Fruit fly (Drosophila melanogaster) whole organism, adult: ENCODE results near the gene PIG-P.

Source experiments
- CG11617 ChIP-seq: fragments of 200-800 bp; sonication (Bioruptor generic); optimal IDR thresholded peaks from 2 replicates; lab custom pipeline; 2017; ENCODE audit warnings: mild to moderate bottlenecking, missing biosample characterization, missing genetic modification reagents, missing genetic modification characterization
- CG12768 ChIP-seq: fragments of 200-800 bp; sonication (Bioruptor generic); optimal IDR thresholded peaks from 2 replicates; lab custom pipeline; 2017; ENCODE audit warnings: missing biosample characterization, missing genetic modification characterization, mild to moderate bottlenecking, moderate library complexity, missing genetic modification reagents
- CG14711 ChIP-seq: fragments of 200-800 bp; sonication (Bioruptor generic); optimal IDR thresholded peaks from 2 replicates; lab custom pipeline; 2018; ENCODE audit warnings: missing biosample characterization, mild to moderate bottlenecking, missing genetic modification characterization, moderate library complexity
- CG1620 ChIP-seq: fragments of 200-800 bp; sonication (Bioruptor generic); optimal IDR thresholded peaks from 2 replicates; lab custom pipeline; 2016; ENCODE audit warnings: missing biosample characterization, missing genetic modification characterization
- CG5204 ChIP-seq: fragments of 200-800 bp; sonication (Bioruptor generic); optimal IDR thresholded peaks from 2 replicates; lab custom pipeline; 2016; ENCODE audit warnings: missing biosample characterization, missing genetic modification characterization
- CG7045 ChIP-seq: fragments of 200-800 bp; sonication (Bioruptor generic); optimal IDR thresholded peaks from 2 replicates; lab custom pipeline; 2017; ENCODE audit warnings: missing biosample characterization, mild to moderate bottlenecking, missing genetic modification characterization
- CG7101 ChIP-seq: fragments of 200-800 bp; sonication (Bioruptor generic); optimal IDR thresholded peaks from 2 replicates; lab custom pipeline; 2018; ENCODE audit warnings: missing biosample characterization, mild to moderate bottlenecking, missing genetic modification characterization, moderate library complexity
- Clk ChIP-seq: fragments of 200-800 bp; sonication (Bioruptor generic); optimal IDR thresholded peaks from 2 replicates; lab custom pipeline; 2017; ENCODE audit warnings: missing biosample characterization, missing genetic modification characterization
- Crg-1 ChIP-seq: fragments of 200-800 bp; sonication (Bioruptor generic); optimal IDR thresholded peaks from 2 replicates; lab custom pipeline; 2016; ENCODE audit warnings: missing biosample characterization, missing genetic modification characterization
- Hr96 ChIP-seq: fragments of 200-800 bp; sonication (Bioruptor generic); optimal IDR thresholded peaks from 2 replicates; lab custom pipeline; 2016; ENCODE audit warnings: missing biosample characterization, missing genetic modification characterization
- Mnt ChIP-seq: fragments of 200-800 bp; sonication (Bioruptor generic); optimal IDR thresholded peaks from 2 replicates; lab custom pipeline; 2016; ENCODE audit warnings: missing biosample characterization, mild to moderate bottlenecking, missing genetic modification characterization
- bab1 ChIP-seq: fragments of 200-800 bp; sonication (Bioruptor generic); optimal IDR thresholded peaks from 3 replicates; lab custom pipeline; 2019; ENCODE audit warnings: missing biosample characterization, mild to moderate bottlenecking, missing genetic modification characterization, moderate library complexity
- cic ChIP-seq: fragments of 200-800 bp; sonication (Bioruptor generic); optimal IDR thresholded peaks from 2 replicates; lab custom pipeline; 2017; ENCODE audit warnings: missing biosample characterization, mild to moderate bottlenecking, missing genetic modification characterization, moderate library complexity
- cnc ChIP-seq, 2 experiments: fragments of >200 bp; optimal IDR thresholded peaks; 2 replicates each; lab custom pipeline; 2017
- kay ChIP-seq: fragments of 200-800 bp; sonication (Bioruptor generic); peaks from one replicate; lab custom pipeline; 2016; ENCODE audit warnings: missing biosample characterization, missing genetic modification characterization, borderline replicate concordance
- ovo ChIP-seq: fragments of 200-800 bp; sonication (Bioruptor generic); optimal IDR thresholded peaks from 2 replicates; lab custom pipeline; 2016; ENCODE audit warnings: missing biosample characterization, missing genetic modification characterization
- pad ChIP-seq: fragments of 200-800 bp; sonication (Bioruptor generic); optimal IDR thresholded peaks from 3 replicates; lab custom pipeline; 2017; ENCODE audit warnings: missing biosample characterization, missing genetic modification characterization, mild to moderate bottlenecking, moderate library complexity, missing genetic modification reagents
- tj ChIP-seq: fragments of 200-800 bp; sonication (Bioruptor generic); optimal IDR thresholded peaks from 3 replicates; lab custom pipeline; 2017; ENCODE audit warnings: missing biosample characterization, mild to moderate bottlenecking, missing genetic modification characterization, moderate library complexity
- toe ChIP-seq: fragments of 200-800 bp; sonication (Bioruptor generic); optimal IDR thresholded peaks from 2 replicates; lab custom pipeline; 2016; ENCODE audit warnings: missing biosample characterization, missing genetic modification characterization

The PIG-P gene

dm6 chr3R:26039793-26040335, 18.2 kb downstream of the PIG-P start:
- TF ChIP-seq CG14711 (tag; lab: Kevin White, UChicago), result no peak
- TF ChIP-seq cnc (optimal IDR thresholded peaks at IDR 0.05; lab: Kevin White, UChicago), result no peak
- TF ChIP-seq toe, result no peak
- no peak for TF ChIP-seq CG5204 (GFP tag; lab: Kevin White, UChicago)
- TF ChIP-seq CG11617 (GFP tag; lab: Kevin White, UChicago), result no peak
- no peak for TF ChIP-seq CG12768 (GFP tag; lab: Kevin White, UChicago)
- no peak for TF ChIP-seq Mnt
- no peak for TF ChIP-seq kay (GFP tag; lab: Kevin White, UChicago)
- no peak for TF ChIP-seq bab1 (GFP tag; lab: Kevin White, UChicago)
- no peak for TF ChIP-seq tj (GFP tag; lab: Kevin White, UChicago)
- no peak for TF ChIP-seq CG1620
- TF ChIP-seq Hr96 (GFP tag; lab: Kevin White, UChicago), result no peak

dm6 chr3R:26037899-26038298, 20.1 kb downstream of the PIG-P start:
- TF ChIP-seq cic (no peak), CG7045 (GFP tag; lab: Kevin White, UChicago) (no peak), Mnt (no peak), tj (GFP tag; lab: Kevin White, UChicago) (no peak), pad (GFP tag; lab: Kevin White, UChicago) (no peak)

dm6 chr3R:26036153-26037144, 21.6 kb downstream of the PIG-P start:
- TF ChIP-seq toe, result no peak
- no peak for TF ChIP-seq tj (GFP tag; lab: Kevin White, UChicago)
- TF ChIP-seq pad (GFP tag; lab: Kevin White, UChicago), result no peak
- no peak for TF ChIP-seq Crg-1 (GFP tag; lab: Kevin White, UChicago)
- no peak for TF ChIP-seq Mnt
- TF ChIP-seq CG7101 (tag; lab: Kevin White, UChicago), result peak; percentile 34
- TF ChIP-seq cic, result no peak

dm6 chr3R:26035369-26035656, 22.7 kb downstream of the PIG-P start:
- no peak for TF ChIP-seq CG11617 (GFP tag; lab: Kevin White, UChicago)
- TF ChIP-seq CG5204 (GFP tag; lab: Kevin White, UChicago), result no peak
- TF ChIP-seq kay (GFP tag; lab: Kevin White, UChicago), result no peak
- TF ChIP-seq bab1 (GFP tag; lab: Kevin White, UChicago), result no peak
- TF ChIP-seq CG12768 (GFP tag; lab: Kevin White, UChicago), result no peak
- no peak for TF ChIP-seq CG7045 (GFP tag; lab: Kevin White, UChicago)
- no peak for TF ChIP-seq CG7101 (tag; lab: Kevin White, UChicago)
- no peak for TF ChIP-seq cic
- no peak for TF ChIP-seq pad (GFP tag; lab: Kevin White, UChicago)

dm6 chr3R:26034643-26035368, 23.2 kb downstream of the PIG-P start:
- TF ChIP-seq tj (GFP tag; lab: Kevin White, UChicago) (peak; percentile 42), CG7045 (GFP tag; lab: Kevin White, UChicago) (no peak), Mnt (no peak)

dm6 chr3R:26032611-26033001, 25.4 kb downstream of the PIG-P start:
- TF ChIP-seq Hr96 (GFP tag; lab: Kevin White, UChicago) (no peak), pad (GFP tag; lab: Kevin White, UChicago) (no peak)

- TF ChIP-seq toe (no peak), CG7101 (tag; lab: Kevin White, UChicago) (no peak), kay (GFP tag; lab: Kevin White, UChicago) (no peak), Mnt (no peak), CG5204 (GFP tag; lab: Kevin White, UChicago) (no peak), CG11617 (GFP tag; lab: Kevin White, UChicago) (no peak)
Measured at dm6 chr3R:26031968-26032610, 25.9 kb downstream of the PIG-P start.

dm6 chr3R:26030562-26030961, 27.5 kb downstream of the PIG-P start:
- no peak for TF ChIP-seq pad (GFP tag; lab: Kevin White, UChicago)
- no peak for TF ChIP-seq CG11617 (GFP tag; lab: Kevin White, UChicago)
- no peak for TF ChIP-seq CG12768 (GFP tag; lab: Kevin White, UChicago)
- TF ChIP-seq ovo, result no peak
- no peak for TF ChIP-seq cnc (optimal IDR thresholded peaks at IDR 0.05; lab: Kevin White, UChicago)
- TF ChIP-seq CG5204 (GFP tag; lab: Kevin White, UChicago), result no peak
- no peak for TF ChIP-seq toe
- no peak for TF ChIP-seq CG7045 (GFP tag; lab: Kevin White, UChicago)
- TF ChIP-seq bab1 (GFP tag; lab: Kevin White, UChicago), result no peak
- TF ChIP-seq CG14711 (tag; lab: Kevin White, UChicago), result no peak
- no peak for TF ChIP-seq Clk (GFP tag; lab: Kevin White, UChicago)
- TF ChIP-seq Hr96 (GFP tag; lab: Kevin White, UChicago), result no peak
- TF ChIP-seq Crg-1 (GFP tag; lab: Kevin White, UChicago), result no peak
